Fruit fly (Drosophila melanogaster) Kc167 (cell line): ENCODE measurements around the gene Exn.

Experiments
- Myc ChIP-seq: fragments of >200 bp; optimal IDR thresholded peaks from 2 replicates; lab custom pipeline; 2017; ENCODE audit warnings: missing external identifiers
- Sin3A ChIP-seq: fragments of >200 bp; optimal IDR thresholded peaks from 2 replicates; lab custom pipeline; 2018; ENCODE audit warnings: missing external identifiers
- h ChIP-seq: fragments of >200 bp; optimal IDR thresholded peaks from 3 replicates; lab custom pipeline; 2018; ENCODE audit warnings: missing external identifiers
- insv ChIP-seq: fragments of >200 bp; optimal IDR thresholded peaks from 3 replicates; lab custom pipeline; 2018; ENCODE audit warnings: missing external identifiers
- psq ChIP-seq: fragments of >200 bp; optimal IDR thresholded peaks from 2 replicates; lab custom pipeline; 2017; ENCODE audit warnings: missing external identifiers
- ttk ChIP-seq: sonication (Bioruptor generic); optimal IDR thresholded peaks from 2 replicates; lab custom pipeline; 2017; ENCODE audit warnings: missing external identifiers

Gene Exn

dm6 chr3L:16956768-16957533 is 12.9 kb upstream of the Exn start:
- TF ChIP-seq insv: no peak
- TF ChIP-seq Myc (lab: Kevin White, UChicago): no peak

dm6 chr3L:16957534-16958396 is 12.0 kb upstream of the Exn start, which contains the start of gene Cpr73D:
TSS of gene Cpr73D (minus strand) at chr3L:16957689.
- no peak for TF ChIP-seq ttk

dm6 chr3L:16958397-16959080 is 11.3 kb upstream of the Exn start:
- no peak for TF ChIP-seq h (lab: Kevin White, UChicago)

- TF ChIP-seq insv (no peak), ttk (no peak), psq (lab: Kevin White, UChicago) (no peak), Sin3A (lab: Kevin White, UChicago) (no peak), h (lab: Kevin White, UChicago) (no peak), Myc (lab: Kevin White, UChicago) (no peak)
These were observed 2.0 kb downstream of the Exn start for dm6 chr3L:16971611-16972359.

- TF ChIP-seq Myc (lab: Kevin White, UChicago) (no peak), insv (no peak), psq (lab: Kevin White, UChicago) (no peak), ttk (no peak), h (lab: Kevin White, UChicago) (no peak), Sin3A (lab: Kevin White, UChicago) (no peak)
These were observed 4.9 kb downstream of the Exn start for dm6 chr3L:16974645-16975151.

- no peak for TF ChIP-seq Sin3A (lab: Kevin White, UChicago)
- no peak for TF ChIP-seq insv
- no peak for TF ChIP-seq h (lab: Kevin White, UChicago)
- TF ChIP-seq Myc (lab: Kevin White, UChicago): no peak
- no peak for TF ChIP-seq ttk
- no peak for TF ChIP-seq psq (lab: Kevin White, UChicago)
These were observed 6.1 kb downstream of the Exn start for dm6 chr3L:16975638-16976528.

- TF ChIP-seq ttk (no peak), insv (no peak), Sin3A (lab: Kevin White, UChicago) (no peak), psq (lab: Kevin White, UChicago) (no peak), Myc (lab: Kevin White, UChicago) (no peak), h (lab: Kevin White, UChicago) (no peak)
These were observed 7.5 kb downstream of the Exn start for dm6 chr3L:16977311-16977710.

dm6 chr3L:16978406-16978805 is 8.6 kb downstream of the Exn start:
- TF ChIP-seq ttk (no peak), h (lab: Kevin White, UChicago) (no peak), insv (no peak), Myc (lab: Kevin White, UChicago) (no peak), psq (lab: Kevin White, UChicago) (no peak), Sin3A (lab: Kevin White, UChicago) (no peak)

dm6 chr3L:16981114-16981648 is 11.4 kb downstream of the Exn start:
- no peak for TF ChIP-seq psq (lab: Kevin White, UChicago)
- TF ChIP-seq insv: no peak
- no peak for TF ChIP-seq h (lab: Kevin White, UChicago)
- TF ChIP-seq Myc (lab: Kevin White, UChicago): no peak
- no peak for TF ChIP-seq ttk

- TF ChIP-seq h (lab: Kevin White, UChicago) (no peak), Myc (lab: Kevin White, UChicago) (no peak), psq (lab: Kevin White, UChicago) (no peak), insv (no peak), ttk (no peak), Sin3A (lab: Kevin White, UChicago) (no peak)
These were observed 14.2 kb downstream of the Exn start for dm6 chr3L:16984042-16984441.
